Fruit fly (Drosophila melanogaster) whole organism, adult: ENCODE data around the gene CG34125.

ENCODE experiments used
- CG1620 ChIP-seq: fragments of 200-800 bp; sonication (Bioruptor generic); optimal IDR thresholded peaks from 2 replicates; lab custom pipeline; 2016; ENCODE audit warnings: missing biosample characterization, missing genetic modification characterization
- CG5204 ChIP-seq: fragments of 200-800 bp; sonication (Bioruptor generic); optimal IDR thresholded peaks from 2 replicates; lab custom pipeline; 2016; ENCODE audit warnings: missing biosample characterization, missing genetic modification characterization
- CG7045 ChIP-seq: fragments of 200-800 bp; sonication (Bioruptor generic); optimal IDR thresholded peaks from 2 replicates; lab custom pipeline; 2017; ENCODE audit warnings: missing biosample characterization, mild to moderate bottlenecking, missing genetic modification characterization
- CG7101 ChIP-seq: fragments of 200-800 bp; sonication (Bioruptor generic); optimal IDR thresholded peaks from 2 replicates; lab custom pipeline; 2018; ENCODE audit warnings: missing biosample characterization, mild to moderate bottlenecking, missing genetic modification characterization, moderate library complexity
- Clk ChIP-seq: fragments of 200-800 bp; sonication (Bioruptor generic); optimal IDR thresholded peaks from 2 replicates; lab custom pipeline; 2017; ENCODE audit warnings: missing biosample characterization, missing genetic modification characterization
- Mnt ChIP-seq: fragments of 200-800 bp; sonication (Bioruptor generic); optimal IDR thresholded peaks from 2 replicates; lab custom pipeline; 2016; ENCODE audit warnings: missing biosample characterization, mild to moderate bottlenecking, missing genetic modification characterization
- cic ChIP-seq: fragments of 200-800 bp; sonication (Bioruptor generic); optimal IDR thresholded peaks from 2 replicates; lab custom pipeline; 2017; ENCODE audit warnings: missing biosample characterization, mild to moderate bottlenecking, missing genetic modification characterization, moderate library complexity
- cnc ChIP-seq, 2 experiments: fragments of >200 bp; optimal IDR thresholded peaks; 2 replicates each; lab custom pipeline; 2017
- kay ChIP-seq: fragments of 200-800 bp; sonication (Bioruptor generic); peaks from one replicate; lab custom pipeline; 2016; ENCODE audit warnings: missing biosample characterization, missing genetic modification characterization, borderline replicate concordance
- pad ChIP-seq: fragments of 200-800 bp; sonication (Bioruptor generic); optimal IDR thresholded peaks from 3 replicates; lab custom pipeline; 2017; ENCODE audit warnings: missing biosample characterization, missing genetic modification characterization, mild to moderate bottlenecking, moderate library complexity, missing genetic modification reagents

- no peak for TF ChIP-seq CG7045
- TF ChIP-seq Mnt (GFP tag; lab: Kevin White, UChicago), result no peak
- TF ChIP-seq CG7101, result no peak
- TF ChIP-seq pad (GFP tag; lab: Kevin White, UChicago), result no peak
- TF ChIP-seq cnc (optimal IDR thresholded peaks at IDR 0.05; lab: Kevin White, UChicago), result no peak
- TF ChIP-seq CG1620 (GFP tag; lab: Kevin White, UChicago), result no peak
- TF ChIP-seq kay (GFP tag; lab: Kevin White, UChicago), result no peak
- TF ChIP-seq cic (GFP tag; lab: Kevin White, UChicago), result no peak
- TF ChIP-seq CG5204 (GFP tag; lab: Kevin White, UChicago), result no peak
- TF ChIP-seq Clk, result no peak
These were observed 10.2 kb upstream of the CG34125 start, which contains the start of the genes Jon25Bi and Marcal1 for dm6 chr2L:4955094-4955823.
